Fruit fly (Drosophila melanogaster) whole organism, adult: ENCODE measurements around the gene CG11322.

ENCODE experiments used
- CG12768 ChIP-seq: fragments of 200-800 bp; sonication (Bioruptor generic); optimal IDR thresholded peaks from 2 replicates; lab custom pipeline; 2017; ENCODE audit warnings: missing biosample characterization, missing genetic modification characterization, mild to moderate bottlenecking, moderate library complexity, missing genetic modification reagents
- CG14711 ChIP-seq: fragments of 200-800 bp; sonication (Bioruptor generic); optimal IDR thresholded peaks from 2 replicates; lab custom pipeline; 2018; ENCODE audit warnings: missing biosample characterization, mild to moderate bottlenecking, missing genetic modification characterization, moderate library complexity
- Mnt ChIP-seq: fragments of 200-800 bp; sonication (Bioruptor generic); optimal IDR thresholded peaks from 2 replicates; lab custom pipeline; 2016; ENCODE audit warnings: missing biosample characterization, mild to moderate bottlenecking, missing genetic modification characterization
- cic ChIP-seq: fragments of 200-800 bp; sonication (Bioruptor generic); optimal IDR thresholded peaks from 2 replicates; lab custom pipeline; 2017; ENCODE audit warnings: missing biosample characterization, mild to moderate bottlenecking, missing genetic modification characterization, moderate library complexity
- kay ChIP-seq: fragments of 200-800 bp; sonication (Bioruptor generic); peaks from one replicate; lab custom pipeline; 2016; ENCODE audit warnings: missing biosample characterization, missing genetic modification characterization, borderline replicate concordance
- ovo ChIP-seq: fragments of 200-800 bp; sonication (Bioruptor generic); optimal IDR thresholded peaks from 2 replicates; lab custom pipeline; 2016; ENCODE audit warnings: missing biosample characterization, missing genetic modification characterization
- toe ChIP-seq: fragments of 200-800 bp; sonication (Bioruptor generic); optimal IDR thresholded peaks from 2 replicates; lab custom pipeline; 2016; ENCODE audit warnings: missing biosample characterization, missing genetic modification characterization

- TF ChIP-seq Mnt (GFP tag; lab: Kevin White, UChicago), result no peak
- no peak for TF ChIP-seq toe
- TF ChIP-seq cic (GFP tag; lab: Kevin White, UChicago), result peak; percentile 53
- TF ChIP-seq ovo, result no peak
- TF ChIP-seq kay (GFP tag; lab: Kevin White, UChicago), result peak; percentile 97
- TF ChIP-seq CG12768, result peak; percentile 0
- no peak for TF ChIP-seq CG14711 (tag; lab: Kevin White, UChicago)
Measured at dm6 chr2L:6785583-6785982, 26.2 kb upstream of the CG11322 start.
